Worm (Caenorhabditis elegans): ENCODE measurements around the gene T04G9.4.

T04G9.4 gene

ce11 chrX:768061-768646, 4.1 kb upstream of the T04G9.4 start, which contains the start of the genes trap-2 and ile-2 (continued):
- TF ChIP-seq snpc-1.1 (tag; optimal IDR thresholded peaks at IDR 0.05; ENCODE audit: insufficient read depth), result no peak
- peak; percentile 93 for TF ChIP-seq nfyb-1 (GFP tag; IDR thresholded peaks at IDR 0.05)
- peak; percentile 96 for TF ChIP-seq K12H6.12 (tag; optimal IDR thresholded peaks at IDR 0.05)
- TF ChIP-seq zfh-2 (GFP tag; conservative IDR thresholded peaks at IDR 0.05), result peak; percentile 99
- no peak for TF ChIP-seq aptf-2 (GFP tag; conservative IDR thresholded peaks at IDR 0.05)
- TF ChIP-seq attf-6 (GFP tag; IDR thresholded peaks at IDR 0.05), result no peak
- TF ChIP-seq sea-2 (GFP tag; IDR thresholded peaks at IDR 0.05), result no peak
- TF ChIP-seq sptf-2 (GFP tag; optimal IDR thresholded peaks at IDR 0.05), result peak; percentile 71
- no peak for TF ChIP-seq D2030.7 (GFP tag; IDR thresholded peaks at IDR 0.05)
- TF ChIP-seq nhr-120 (GFP tag; IDR thresholded peaks at IDR 0.05), result 0 out of 2 replicates have a peak, but pooled peaks have one; percentile 17
- TF ChIP-seq F37B4.10 (GFP tag; IDR thresholded peaks at IDR 0.05), result 0 out of 2 replicates have a peak, but pooled peaks have one; percentile 81
- TF ChIP-seq madf-8 (GFP tag; conservative IDR thresholded peaks at IDR 0.05), result no peak
- peak; percentile 49 for TF ChIP-seq ztf-22 (GFP tag; optimal IDR thresholded peaks at IDR 0.05)
- TF ChIP-seq hlh-26 (GFP tag; conservative IDR thresholded peaks at IDR 0.05), result no peak

DNA sequence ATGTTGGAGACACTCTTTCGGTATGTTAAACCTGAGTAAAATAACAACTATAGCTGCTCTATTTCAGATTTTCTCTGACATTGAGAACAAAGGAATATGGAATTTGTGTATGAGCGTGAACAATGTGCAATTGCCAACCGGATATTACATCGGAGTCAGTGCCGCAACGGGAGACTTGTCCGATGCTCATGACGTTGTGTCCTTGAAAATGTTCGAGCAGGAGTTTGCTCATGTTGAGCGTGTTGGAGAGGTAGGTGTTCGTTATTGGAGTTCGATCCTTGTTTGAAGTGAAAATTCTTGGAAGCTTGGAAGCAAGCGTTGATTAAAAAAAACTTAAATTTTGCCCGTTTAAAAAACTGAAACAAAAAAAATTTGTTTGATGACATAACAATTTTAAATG, 2.7 kb upstream of the T04G9.4 start:
- TF ChIP-seq nhr-120 (GFP tag; IDR thresholded peaks at IDR 0.05), result 0 out of 2 replicates have a peak, but pooled peaks have one; percentile 6
- TF ChIP-seq C17E4.6 (GFP tag; IDR thresholded peaks at IDR 0.05), result no peak

ce11 chrX:770537-770936, 1.7 kb upstream of the T04G9.4 start, which contains the start of gene T04G9.7:
TSS of gene T04G9.7 (plus strand) at chrX:770837.
- TF ChIP-seq let-607 (tag; optimal IDR thresholded peaks at IDR 0.05) (no peak), ama-1 (optimal IDR thresholded peaks at IDR 0.05) (no peak), ama-1 (GFP tag; optimal IDR thresholded peaks at IDR 0.05) (no peak), snpc-1.1 (tag; optimal IDR thresholded peaks at IDR 0.05; ENCODE audit: insufficient read depth) (no peak), F57A8.1 (GFP tag; optimal IDR thresholded peaks at IDR 0.05) (no peak), akir-1 (GFP tag; optimal IDR thresholded peaks at IDR 0.05) (no peak), ztf-28 (GFP tag; IDR thresholded peaks at IDR 0.05) (no peak), ztf-26 (tag; optimal IDR thresholded peaks at IDR 0.05) (no peak), hmg-20 (GFP tag; IDR thresholded peaks at IDR 0.05) (no peak), sea-2 (GFP tag; IDR thresholded peaks at IDR 0.05) (no peak), dox-1 (GFP tag; IDR thresholded peaks at IDR 0.05) (no peak), B0261.1 (tag; optimal IDR thresholded peaks at IDR 0.05) (no peak), mel-28 (tag; optimal IDR thresholded peaks at IDR 0.05; ENCODE audit: borderline replicate concordance) (no peak), ztf-6 (GFP tag; IDR thresholded peaks at IDR 0.05) (no peak), cebp-1 (GFP tag; IDR thresholded peaks at IDR 0.05) (no peak), cebp-1 (tag; optimal IDR thresholded peaks at IDR 0.05) (no peak), tlf-1 (GFP tag; optimal IDR thresholded peaks at IDR 0.05) (no peak), atf-7 (tag; optimal IDR thresholded peaks at IDR 0.05) (no peak), hlh-26 (GFP tag; conservative IDR thresholded peaks at IDR 0.05) (no peak)

DNA sequence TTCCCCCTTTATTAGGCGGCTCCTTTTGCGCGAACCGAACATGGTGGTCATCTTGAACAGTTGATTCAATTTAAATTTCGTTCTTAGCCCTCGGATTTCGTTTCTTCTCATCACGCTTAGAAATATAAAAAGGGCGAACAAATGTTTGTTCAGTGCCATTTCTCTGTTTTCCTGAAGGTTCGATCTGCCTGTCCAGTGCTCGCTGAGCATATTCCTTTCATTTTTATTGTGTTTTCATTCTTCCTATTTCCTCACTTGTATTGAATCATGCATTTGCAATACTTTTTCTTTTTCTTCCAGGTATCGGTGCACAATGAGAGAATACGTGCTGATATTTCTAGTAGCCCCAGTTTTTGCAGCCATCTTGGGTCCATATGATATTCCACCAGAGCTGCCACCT, 5.1 kb downstream of the T04G9.4 start, which contains the start of gene nas-15:
TSS of gene nas-15 (plus strand) at position 301 of the 400 bp plus-strand sequence.
- no peak for TF ChIP-seq ceh-58 (GFP tag; IDR thresholded peaks at IDR 0.05)
- TF ChIP-seq B0261.1 (tag; optimal IDR thresholded peaks at IDR 0.05), result no peak
- no peak for TF ChIP-seq ztf-3 (GFP tag; optimal IDR thresholded peaks at IDR 0.05)
